Fruit fly (Drosophila melanogaster) whole organism, adult: ENCODE measurements around the gene CG42354.

Source experiments
- CG5204 ChIP-seq: fragments of 200-800 bp; sonication (Bioruptor generic); optimal IDR thresholded peaks from 2 replicates; lab custom pipeline; 2016; ENCODE audit warnings: missing biosample characterization, missing genetic modification characterization
- CG7101 ChIP-seq: fragments of 200-800 bp; sonication (Bioruptor generic); optimal IDR thresholded peaks from 2 replicates; lab custom pipeline; 2018; ENCODE audit warnings: missing biosample characterization, mild to moderate bottlenecking, missing genetic modification characterization, moderate library complexity
- Clk ChIP-seq: fragments of 200-800 bp; sonication (Bioruptor generic); optimal IDR thresholded peaks from 2 replicates; lab custom pipeline; 2017; ENCODE audit warnings: missing biosample characterization, missing genetic modification characterization
- cic ChIP-seq: fragments of 200-800 bp; sonication (Bioruptor generic); optimal IDR thresholded peaks from 2 replicates; lab custom pipeline; 2017; ENCODE audit warnings: missing biosample characterization, mild to moderate bottlenecking, missing genetic modification characterization, moderate library complexity
- kay ChIP-seq: fragments of 200-800 bp; sonication (Bioruptor generic); peaks from one replicate; lab custom pipeline; 2016; ENCODE audit warnings: missing biosample characterization, missing genetic modification characterization, borderline replicate concordance

DNA sequence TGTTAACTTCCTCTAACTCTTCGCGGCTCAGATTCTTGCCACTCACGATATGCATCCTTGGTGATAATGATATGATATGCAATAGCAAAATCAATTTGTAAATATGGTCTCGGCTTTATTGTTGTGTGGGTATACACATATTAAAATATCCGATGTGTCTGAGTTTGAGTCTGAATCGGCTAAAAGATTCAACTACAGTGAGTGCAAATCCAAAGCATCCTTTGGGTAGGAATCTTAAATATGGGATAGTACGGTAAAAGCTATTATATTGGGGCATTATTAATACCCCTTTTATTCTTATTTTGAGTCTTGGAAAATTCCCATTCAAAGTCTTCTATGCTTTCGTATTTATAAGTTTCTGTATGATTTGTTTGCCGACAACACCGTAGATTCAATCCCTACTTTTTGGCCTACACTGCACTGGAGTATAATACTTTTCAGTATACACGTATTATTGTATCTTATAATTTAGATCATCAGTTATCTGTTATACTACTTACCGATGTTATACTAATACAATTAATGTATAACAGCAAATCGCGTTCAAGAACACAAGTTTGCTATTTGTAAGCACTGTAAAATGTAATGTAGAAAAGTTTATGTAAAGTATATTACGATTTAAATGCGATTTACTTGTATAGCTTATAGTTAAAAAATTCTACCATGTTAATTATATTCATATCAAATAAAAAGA is 41.9 kb downstream of the CG42354 start, which contains the start of gene CG12395:
- TF ChIP-seq CG7101 (tag; lab: Kevin White, UChicago) (no peak), Clk (GFP tag; lab: Kevin White, UChicago) (no peak), cic (GFP tag; lab: Kevin White, UChicago) (no peak), CG5204 (GFP tag; lab: Kevin White, UChicago) (no peak), kay (no peak)
